Worm (Caenorhabditis elegans) whole organism, L4 larva: Measurements from ENCODE around the gene arle-14.

Experiments used
- R02D3.7 ChIP-seq: fragments of 150-350 bp; sonication (generic microtip); optimal IDR thresholded peaks from 3 replicates; lab custom pipeline; 2014; ENCODE audit warnings: missing biosample characterization, missing genetic modification characterization
- dve-1 ChIP-seq: sonication (generic microtip); optimal IDR thresholded peaks from 2 replicates; lab custom pipeline; 2017; ENCODE audit warnings: antibody characterized with exemption, mild to moderate bottlenecking, missing genetic modification characterization, missing compliant biosample characterization; ENCODE audit not compliant: insufficient read depth
- fkh-10 ChIP-seq: fragments of 150-350 bp; optimal IDR thresholded peaks from 2 replicates; lab custom pipeline; 2014; ENCODE audit warnings: missing biosample characterization, missing genetic modification reagents, missing genetic modification characterization
- pha-4 ChIP-seq, 2 experiments: fragments of 150-350 bp in 1 of 2; fragments of 200-800 bp in 1 of 2; sonication (Bioruptor generic) in 1 of 2; IDR thresholded peaks in 1 of 2; optimal IDR thresholded peaks in 1 of 2; 2 replicates each; pipeline versions ENCODE4 v1.3.6 to Lab custom; 2014 to 2022; ENCODE audit warnings: missing genetic modification characterization in 2 of 2, missing genetic modification reagents in 2 of 2, missing biosample characterization in 1 of 2, missing compliant biosample characterization in 1 of 2

- TF ChIP-seq dve-1 (tag; lab: Kevin White, UChicago) (no peak), R02D3.7 (tag; lab: Kevin White, UChicago) (no peak), fkh-10 (GFP tag; lab: Kevin White, UChicago) (no peak), pha-4 (GFP tag; IDR thresholded peaks at IDR 0.05; lab: Robert Waterston, UW) (no peak), pha-4 (tag; optimal IDR thresholded peaks at IDR 0.05; lab: Kevin White, UChicago) (no peak)
Measured at ce11 chrIII:5718385-5718784, 25.7 kb downstream of the arle-14 start.
